Fruit fly (Drosophila melanogaster) whole organism, pupa: ENCODE data around the gene CG32985.

ENCODE experiments used
- CG13204 ChIP-seq: fragments of 200-800 bp; sonication (Bioruptor generic); optimal IDR thresholded peaks from 2 replicates; lab custom pipeline; 2018; ENCODE audit warnings: missing biosample characterization, mild to moderate bottlenecking, missing genetic modification characterization, moderate library complexity
- CG15710 ChIP-seq: fragments of 200-800 bp; sonication (Bioruptor generic); optimal IDR thresholded peaks from 2 replicates; lab custom pipeline; 2018; ENCODE audit warnings: missing biosample characterization, mild to moderate bottlenecking, missing genetic modification characterization, moderate library complexity
- CG32121 ChIP-seq: fragments of 200-800 bp; sonication (Bioruptor generic); IDR thresholded peaks from 2 replicates; pipeline ENCODE4 v1.3.6; 2022; ENCODE audit warnings: missing biosample characterization, missing genetic modification characterization
- CG8159 ChIP-seq: fragments of 200-800 bp; sonication (Bioruptor generic); optimal IDR thresholded peaks from 3 replicates; lab custom pipeline; 2018; ENCODE audit warnings: missing biosample characterization, mild to moderate bottlenecking, missing genetic modification characterization, moderate library complexity
- D1 ChIP-seq: fragments of 200-800 bp; sonication (Bioruptor generic); optimal IDR thresholded peaks from 2 replicates; lab custom pipeline; 2018; ENCODE audit warnings: missing biosample characterization, mild to moderate bottlenecking, missing genetic modification characterization, moderate library complexity
- EcR ChIP-seq: fragments of 200-800 bp; sonication (Bioruptor generic); optimal IDR thresholded peaks from 3 replicates; lab custom pipeline; 2019; ENCODE audit warnings: missing biosample characterization, missing genetic modification characterization, mild to moderate bottlenecking, moderate library complexity, missing genetic modification reagents
- Pif1A ChIP-seq: fragments of 200-800 bp; sonication (Bioruptor generic); optimal IDR thresholded peaks from 3 replicates; lab custom pipeline; 2016; ENCODE audit warnings: missing biosample characterization, missing genetic modification characterization
- gl ChIP-seq: fragments of 200-800 bp; sonication (Bioruptor generic); optimal IDR thresholded peaks from 2 replicates; lab custom pipeline; 2018; ENCODE audit warnings: missing biosample characterization, mild to moderate bottlenecking, missing genetic modification characterization
- rn ChIP-seq: fragments of 200-800 bp; sonication (Bioruptor generic); IDR thresholded peaks from 2 replicates; pipeline ENCODE4 v1.3.6; 2022; ENCODE audit warnings: missing biosample characterization, missing genetic modification characterization

dm6 chr2L:8952194-8953037 lies 9.9 kb upstream of the CG32985 start:
- TF ChIP-seq CG32121 (GFP tag; lab: Robert Waterston, UW) (peak; percentile 74), Pif1A (GFP tag; lab: Kevin White, UChicago) (peak; percentile 60), CG13204 (GFP tag; lab: Kevin White, UChicago) (no peak), D1 (peak; percentile 75), EcR (peak; percentile 29), rn (GFP tag; lab: Robert Waterston, UW) (no peak), gl (tag; lab: Kevin White, UChicago) (no peak), CG8159 (tag; lab: Kevin White, UChicago) (peak; percentile 36), CG15710 (peak; percentile 40)
